Fruit fly (Drosophila melanogaster): ENCODE measurements around the gene CG42780.

CG42780 gene

dm6 chrX:7338538-7338937 is 6.5 kb upstream of the CG42780 start (continued):
- TF ChIP-seq slou (GFP tag; optimal IDR thresholded peaks at IDR 0.05) (peak; percentile 41), CG2889 (GFP tag; IDR thresholded peaks at IDR 0.05) (no peak), bab2 (GFP tag; optimal IDR thresholded peaks at IDR 0.05) (peak; percentile 62), corto (GFP tag; optimal IDR thresholded peaks at IDR 0.05) (no peak), chif (GFP tag; optimal IDR thresholded peaks at IDR 0.05) (peak in 1 of 2 experiments; percentile 63), Adf1 (GFP tag; IDR thresholded peaks at IDR 0.05) (no peak), row (GFP tag; IDR thresholded peaks at IDR 0.05) (peak; percentile 74), unc-4 (GFP tag; IDR thresholded peaks at IDR 0.05; ENCODE audit: partially characterized antibody) (no peak), CG18599 (GFP tag; optimal IDR thresholded peaks at IDR 0.05) (peak; percentile 79), salm (tag; optimal IDR thresholded peaks at IDR 0.05) (peak; percentile 57), Dp (GFP tag; optimal IDR thresholded peaks at IDR 0.05) (no peak), btn (GFP tag; optimal IDR thresholded peaks at IDR 0.05) (no peak), CG10565 (GFP tag; optimal IDR thresholded peaks at IDR 0.05) (no peak), Nf-YB (GFP tag; optimal IDR thresholded peaks at IDR 0.05) (peak; percentile 46), CG2120 (GFP tag; optimal IDR thresholded peaks at IDR 0.05) (peak; percentile 74), Dad (GFP tag; optimal IDR thresholded peaks at IDR 0.05) (no peak), Lim3 (GFP tag; IDR thresholded peaks at IDR 0.05) (no peak), CG1832 (GFP tag; optimal IDR thresholded peaks at IDR 0.05) (no peak), Hsf (GFP tag; optimal IDR thresholded peaks at IDR 0.05) (peak; percentile 69), CG1602 (GFP tag; optimal IDR thresholded peaks at IDR 0.05) (peak; percentile 47), CG11085 (GFP tag; IDR thresholded peaks at IDR 0.05) (no peak), Hr3 (GFP tag; optimal IDR thresholded peaks at IDR 0.05) (peak; percentile 46), stc (GFP tag; IDR thresholded peaks at IDR 0.05) (peak; percentile 50; the same call in 1 of the 2 replicates), CG18262 (tag; optimal IDR thresholded peaks at IDR 0.05) (peak; percentile 69), CG18764 (GFP tag; optimal IDR thresholded peaks at IDR 0.05) (peak; percentile 34), Nf-YA (GFP tag; IDR thresholded peaks at IDR 0.05) (no peak), CG2202 (tag; optimal IDR thresholded peaks at IDR 0.05) (peak; percentile 10), Max (GFP tag; optimal IDR thresholded peaks at IDR 0.05) (peak; percentile 17), gcm2 (GFP tag; optimal IDR thresholded peaks at IDR 0.05) (no peak), fd64A (GFP tag; optimal IDR thresholded peaks at IDR 0.05) (peak; percentile 54), CG7786 (GFP tag; optimal IDR thresholded peaks at IDR 0.05) (no peak), CG6689 (GFP tag; IDR thresholded peaks at IDR 0.05) (peak; percentile 54; the same call in 1 of the 2 replicates), CG15696 (tag; optimal IDR thresholded peaks at IDR 0.05) (peak; percentile 37), caup (GFP tag; optimal IDR thresholded peaks at IDR 0.05; ENCODE audit: severe bottlenecking) (peak; percentile 74), scrt (GFP tag; optimal IDR thresholded peaks at IDR 0.05) (peak; percentile 60), tio (GFP tag; optimal IDR thresholded peaks at IDR 0.05) (peak; percentile 34), CG12104 (GFP tag; optimal IDR thresholded peaks at IDR 0.05) (peak; percentile 36), CG31441 (GFP tag; IDR thresholded peaks at IDR 0.05) (peak; percentile 78), CG15479 (GFP tag; optimal IDR thresholded peaks at IDR 0.05) (no peak), crol (GFP tag; IDR thresholded peaks at IDR 0.05) (no peak), ewg (GFP tag; optimal IDR thresholded peaks at IDR 0.05) (peak; percentile 57), CG4404 (GFP tag; IDR thresholded peaks at IDR 0.05) (no peak), HHEX (GFP tag; optimal IDR thresholded peaks at IDR 0.05) (peak; percentile 76), pzg (GFP tag; optimal IDR thresholded peaks at IDR 0.05) (no peak), fd96Cb (tag; optimal IDR thresholded peaks at IDR 0.05) (peak; percentile 62), Mes4 (GFP tag; optimal IDR thresholded peaks at IDR 0.05) (no peak), hbn (GFP tag; IDR thresholded peaks at IDR 0.05; ENCODE audit: partially characterized antibody) (no peak), chn (GFP tag; optimal IDR thresholded peaks at IDR 0.05) (no peak), B-H2 (GFP tag; optimal IDR thresholded peaks at IDR 0.05) (peak; percentile 56), her (GFP tag; optimal IDR thresholded peaks at IDR 0.05) (peak; percentile 29), sr (GFP tag; IDR thresholded peaks at IDR 0.05) (no peak)
